Worm (Caenorhabditis elegans) whole organism, mixed stage, embryonic: ENCODE data around the gene dsb-3.

Experiments
- blmp-1 ChIP-seq: fragments of 150-350 bp; optimal IDR thresholded peaks from 2 replicates; lab custom pipeline; 2014; ENCODE audit warnings: missing biosample characterization, missing genetic modification characterization
- ceh-83 ChIP-seq: fragments of 200-800 bp; sonication (Bioruptor generic); optimal IDR thresholded peaks from 2 replicates; lab custom pipeline; 2018; ENCODE audit warnings: mild to moderate bottlenecking, missing genetic modification characterization, missing compliant biosample characterization
- ces-1 ChIP-seq: fragments of 150-350 bp; optimal IDR thresholded peaks from 2 replicates; lab custom pipeline; 2014; ENCODE audit warnings: missing biosample characterization, missing genetic modification reagents, missing genetic modification characterization
- drap-1 ChIP-seq: fragments of 200-800 bp; sonication (Bioruptor generic); optimal IDR thresholded peaks from 3 replicates; lab custom pipeline; 2018; ENCODE audit warnings: mild to moderate bottlenecking, missing genetic modification characterization, missing compliant biosample characterization
- elt-3 ChIP-seq: fragments of 150-350 bp; optimal IDR thresholded peaks from 2 replicates; lab custom pipeline; 2014; ENCODE audit warnings: missing biosample characterization, missing genetic modification characterization
- flh-1 ChIP-seq: fragments of 200-800 bp; sonication (Bioruptor generic); optimal IDR thresholded peaks from 2 replicates; lab custom pipeline; 2018; ENCODE audit warnings: mild to moderate bottlenecking, missing genetic modification characterization, moderate library complexity, missing compliant biosample characterization
- mep-1 ChIP-seq: fragments of 150-350 bp; optimal IDR thresholded peaks from 2 replicates; lab custom pipeline; 2017; ENCODE audit warnings: missing biosample characterization, missing genetic modification reagents, missing genetic modification characterization, inconsistent platforms
- nhr-237 ChIP-seq: fragments of 150-350 bp; optimal IDR thresholded peaks from 2 replicates; lab custom pipeline; 2014; ENCODE audit warnings: missing biosample characterization, missing genetic modification characterization
- nhr-28 ChIP-seq: fragments of 150-350 bp; optimal IDR thresholded peaks from 2 replicates; lab custom pipeline; 2014; ENCODE audit warnings: missing biosample characterization, missing genetic modification characterization
- nhr-76 ChIP-seq: sonication (generic microtip); optimal IDR thresholded peaks from 2 replicates; lab custom pipeline; 2017; ENCODE audit warnings: missing biosample characterization, missing genetic modification characterization
- pha-4 ChIP-seq: fragments of 150-350 bp; optimal IDR thresholded peaks from 2 replicates; lab custom pipeline; 2018; ENCODE audit warnings: missing biosample characterization, missing genetic modification reagents, missing genetic modification characterization
- snpc-4 ChIP-seq: fragments of 150-350 bp; optimal IDR thresholded peaks from 2 replicates; lab custom pipeline; 2014; ENCODE audit warnings: missing biosample characterization, missing genetic modification characterization
- unc-62 ChIP-seq: fragments of 150-350 bp; optimal IDR thresholded peaks from 2 replicates; lab custom pipeline; 2014; ENCODE audit warnings: missing biosample characterization, missing genetic modification reagents, missing genetic modification characterization
- ztf-11 ChIP-seq: fragments of 150-350 bp; optimal IDR thresholded peaks from 2 replicates; lab custom pipeline; 2014; ENCODE audit warnings: missing biosample characterization, missing genetic modification characterization

DNA sequence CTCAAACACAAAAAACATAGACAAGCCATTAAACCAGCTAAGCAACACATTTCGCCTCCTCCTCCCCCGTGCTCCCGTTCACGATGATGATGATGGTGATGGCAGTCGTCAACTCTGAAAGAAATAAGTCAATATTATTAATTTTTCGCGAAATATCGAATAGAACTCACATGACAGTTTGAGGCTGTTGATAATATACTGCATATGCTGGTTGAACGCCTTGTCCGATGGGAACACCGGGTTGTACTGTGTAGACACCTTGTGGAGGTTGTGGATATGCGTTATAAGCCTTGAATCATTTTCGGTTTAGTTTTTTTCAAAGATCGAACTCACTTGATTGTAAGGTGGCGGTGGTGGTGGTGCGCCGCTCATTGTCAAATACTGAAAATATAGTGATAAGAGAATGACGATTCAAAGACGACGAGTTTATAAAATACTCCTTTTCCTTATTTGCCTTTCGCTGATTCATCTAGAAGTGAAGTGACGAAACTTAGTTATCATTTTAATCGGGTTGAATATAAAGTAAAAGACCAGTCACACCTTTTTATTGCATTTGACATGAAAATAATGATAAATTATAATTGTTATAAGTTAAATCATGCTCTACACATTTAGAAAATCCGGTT lies 32.5 kb upstream of the dsb-3 start, which contains the start of gene C33H5.13:
- TF ChIP-seq flh-1 (GFP tag; lab: Kevin White, UChicago): no peak
- no peak for TF ChIP-seq pha-4 (tag; lab: Kevin White, UChicago)
- no peak for TF ChIP-seq nhr-28 (tag; lab: Kevin White, UChicago)
- TF ChIP-seq unc-62 (GFP tag; lab: Kevin White, UChicago): no peak
- no peak for TF ChIP-seq nhr-76
- TF ChIP-seq ces-1: no peak
- TF ChIP-seq drap-1 (GFP tag; lab: Kevin White, UChicago): no peak
- no peak for TF ChIP-seq blmp-1 (tag; lab: Kevin White, UChicago)
- TF ChIP-seq nhr-237 (tag; lab: Kevin White, UChicago): no peak
- no peak for TF ChIP-seq elt-3 (tag; lab: Kevin White, UChicago)
- TF ChIP-seq ceh-83: no peak
- TF ChIP-seq snpc-4 (tag; lab: Kevin White, UChicago): no peak
- TF ChIP-seq ztf-11 (tag; lab: Kevin White, UChicago): no peak
- no peak for TF ChIP-seq mep-1 (tag; lab: Kevin White, UChicago)
